Fruit fly (Drosophila melanogaster) whole organism, embryonic: ENCODE measurements around the gene Uxt.

ENCODE experiments used
- CG13424 ChIP-seq: fragments of 200-800 bp; sonication (Bioruptor generic); optimal IDR thresholded peaks from 2 replicates; lab custom pipeline; 2019; ENCODE audit warnings: missing biosample characterization, mild to moderate bottlenecking, missing genetic modification characterization, moderate library complexity
- CG17359 ChIP-seq: fragments of 200-800 bp; sonication (Bioruptor generic); optimal IDR thresholded peaks from 3 replicates; lab custom pipeline; 2018; ENCODE audit warnings: missing biosample characterization, mild to moderate bottlenecking, missing genetic modification characterization, moderate library complexity
- CG3838 ChIP-seq: fragments of 200-800 bp; sonication (Bioruptor generic); optimal IDR thresholded peaks from 3 replicates; lab custom pipeline; 2016; ENCODE audit warnings: missing biosample characterization, missing genetic modification characterization
- Dp ChIP-seq: fragments of 200-800 bp; sonication (Bioruptor generic); optimal IDR thresholded peaks from 2 replicates; lab custom pipeline; 2018; ENCODE audit warnings: missing biosample characterization, mild to moderate bottlenecking, missing genetic modification characterization, moderate library complexity
- ara ChIP-seq: fragments of 200-800 bp; sonication (Bioruptor generic); IDR thresholded peaks from 2 replicates; pipeline ENCODE4 v1.3.6; 2022; ENCODE audit warnings: missing biosample characterization, missing genetic modification characterization
- zfh1 ChIP-seq: fragments of 200-800 bp; sonication (Bioruptor generic); IDR thresholded peaks from 3 replicates; pipeline ENCODE4 v1.3.6; 2022; ENCODE audit warnings: missing biosample characterization, missing genetic modification characterization

- TF ChIP-seq CG17359 (tag; lab: Kevin White, UChicago) (no peak), Dp (GFP tag; lab: Kevin White, UChicago) (no peak), CG3838 (GFP tag; lab: Kevin White, UChicago) (no peak), CG13424 (tag; lab: Kevin White, UChicago) (no peak), ara (GFP tag; lab: Robert Waterston, UW) (no peak), zfh1 (GFP tag; lab: Robert Waterston, UW) (no peak)
These were observed 41.5 kb upstream of the Uxt start, which contains the start of gene CG43230 for dm6 chr2L:15214922-15215321.
